Worm (Caenorhabditis elegans): ENCODE results near the gene ZK892.5.

DNA sequence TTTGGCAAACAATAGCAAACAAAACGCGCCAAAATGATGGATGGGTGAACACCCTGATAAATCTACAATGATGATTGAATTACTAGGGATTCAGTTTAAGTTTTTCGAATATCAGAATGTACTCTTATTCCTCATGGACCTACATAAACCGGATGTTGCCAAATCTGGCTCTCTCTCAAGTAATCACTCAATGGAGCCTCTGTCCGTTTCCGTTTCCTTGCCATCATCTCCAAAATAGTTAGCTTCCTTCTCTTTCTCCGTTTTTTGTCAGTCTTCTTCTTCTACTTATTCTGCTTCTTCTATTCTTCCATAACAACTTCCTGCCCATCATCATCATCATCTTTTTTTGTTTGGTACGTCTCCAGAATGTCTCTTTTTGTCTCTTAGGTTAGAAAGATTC lies 42.7 kb upstream of the ZK892.5 start:
- no peak for TF ChIP-seq unc-39 (tag; optimal IDR thresholded peaks at IDR 0.05)
- no peak for TF ChIP-seq zip-8 (tag; optimal IDR thresholded peaks at IDR 0.05)
- TF ChIP-seq nhr-12 (tag; optimal IDR thresholded peaks at IDR 0.05): no peak
- TF ChIP-seq pha-4 (tag; optimal IDR thresholded peaks at IDR 0.05): no peak
- TF ChIP-seq unc-62 (GFP tag; optimal IDR thresholded peaks at IDR 0.05): no peak
- TF ChIP-seq elt-3 (tag; optimal IDR thresholded peaks at IDR 0.05): no peak
- no peak for TF ChIP-seq elt-1 (tag; optimal IDR thresholded peaks at IDR 0.05; ENCODE audit: borderline replicate concordance, insufficient read depth)
- TF ChIP-seq nhr-76 (tag; optimal IDR thresholded peaks at IDR 0.05): no peak
- no peak for TF ChIP-seq ces-1 (GFP tag; optimal IDR thresholded peaks at IDR 0.05)
- TF ChIP-seq bed-3 (GFP tag; optimal IDR thresholded peaks at IDR 0.05): no peak
- TF ChIP-seq nhr-28 (tag; optimal IDR thresholded peaks at IDR 0.05): no peak
- TF ChIP-seq sptf-1 (tag; optimal IDR thresholded peaks at IDR 0.05): no peak
- no peak for TF ChIP-seq drap-1 (GFP tag; optimal IDR thresholded peaks at IDR 0.05)
- TF ChIP-seq lin-13 (tag; optimal IDR thresholded peaks at IDR 0.05): no peak

Measured in whole organism, mixed stage, embryonic.